Fruit fly (Drosophila melanogaster): ENCODE data around the gene Dic61B.

Gene Dic61B

dm6 chr3L:177938-178337 lies 25.5 kb upstream of the Dic61B start:
- TF ChIP-seq GATAd (GFP tag; optimal IDR thresholded peaks at IDR 0.05): no peak
- no peak for TF ChIP-seq N (GFP tag; optimal IDR thresholded peaks at IDR 0.05)
- TF ChIP-seq jim (GFP tag; optimal IDR thresholded peaks at IDR 0.05): no peak
- TF ChIP-seq tai (GFP tag; optimal IDR thresholded peaks at IDR 0.05): no peak
- TF ChIP-seq CG9705 (GFP tag; optimal IDR thresholded peaks at IDR 0.05): no peak
- TF ChIP-seq psq (GFP tag; optimal IDR thresholded peaks at IDR 0.05): no peak
- no peak for TF ChIP-seq br (GFP tag; optimal IDR thresholded peaks at IDR 0.05)
- no peak for TF ChIP-seq Dfd (GFP tag; optimal IDR thresholded peaks at IDR 0.05)
- no peak for TF ChIP-seq dl (GFP tag; optimal IDR thresholded peaks at IDR 0.05; ENCODE audit: insufficient read depth in 1 of 2, partially characterized antibody in 2 of 2)
- TF ChIP-seq fru (GFP tag; optimal IDR thresholded peaks at IDR 0.05): no peak
- TF ChIP-seq HLH106 (tag; optimal IDR thresholded peaks at IDR 0.05): no peak
- TF ChIP-seq Hr78 (GFP tag; optimal IDR thresholded peaks at IDR 0.05): no peak
- TF ChIP-seq Hnf4 (GFP tag; optimal IDR thresholded peaks at IDR 0.05): no peak
- TF ChIP-seq h (GFP tag; optimal IDR thresholded peaks at IDR 0.05): no peak
- TF ChIP-seq Sp1 (GFP tag; optimal IDR thresholded peaks at IDR 0.05): no peak
- no peak for TF ChIP-seq rgr (GFP tag; optimal IDR thresholded peaks at IDR 0.05)
- TF ChIP-seq ey (GFP tag; optimal IDR thresholded peaks at IDR 0.05): no peak

- TF ChIP-seq Myc (optimal IDR thresholded peaks at IDR 0.05): peak; percentile 86
- TF ChIP-seq dl (GFP tag; optimal IDR thresholded peaks at IDR 0.05; ENCODE audit: insufficient read depth in 1 of 2, partially characterized antibody in 2 of 2): no peak
- TF ChIP-seq N (GFP tag; optimal IDR thresholded peaks at IDR 0.05): peak; percentile 50
Observed at dm6 chr3L:175949-176348, 23.6 kb upstream of the Dic61B start, which contains the start of gene CG7049. Gene CG7049 (minus strand): TSS chr3L:176228.

dm6 chr3L:174501-174900 lies 22.1 kb upstream of the Dic61B start:
- TF ChIP-seq fru (GFP tag; optimal IDR thresholded peaks at IDR 0.05) (no peak), Myc (optimal IDR thresholded peaks at IDR 0.05) (no peak), woc (GFP tag; optimal IDR thresholded peaks at IDR 0.05) (peak; percentile 10), Jra (GFP tag; optimal IDR thresholded peaks at IDR 0.05) (peak; percentile 54), ey (GFP tag; optimal IDR thresholded peaks at IDR 0.05) (no peak)

- no peak for TF ChIP-seq Rel (GFP tag; optimal IDR thresholded peaks at IDR 0.05)
- no peak for TF ChIP-seq Rel (tag; optimal IDR thresholded peaks at IDR 0.05)
- no peak for TF ChIP-seq sv (GFP tag; optimal IDR thresholded peaks at IDR 0.05)
- no peak for TF ChIP-seq CG32264 (GFP tag; optimal IDR thresholded peaks at IDR 0.05)
- no peak for TF ChIP-seq brk (GFP tag; optimal IDR thresholded peaks at IDR 0.05)
- no peak for TF ChIP-seq CrebA (GFP tag; optimal IDR thresholded peaks at IDR 0.05; ENCODE audit: borderline replicate concordance)
- no peak for TF ChIP-seq Jra (GFP tag; optimal IDR thresholded peaks at IDR 0.05)
- no peak for TF ChIP-seq N (GFP tag; optimal IDR thresholded peaks at IDR 0.05)
- no peak for TF ChIP-seq Sp1 (GFP tag; optimal IDR thresholded peaks at IDR 0.05)
- no peak for TF ChIP-seq dmrt93B (GFP tag; optimal IDR thresholded peaks at IDR 0.05)
- no peak for TF ChIP-seq HLH106 (tag; optimal IDR thresholded peaks at IDR 0.05)
Observed at dm6 chr3L:171729-172128, 19.3 kb upstream of the Dic61B start.

- TF ChIP-seq fru (GFP tag; optimal IDR thresholded peaks at IDR 0.05): peak; percentile 65
- TF ChIP-seq foxo (GFP tag; optimal IDR thresholded peaks at IDR 0.05): peak in 1 of 2 experiments; percentile 45
- TF ChIP-seq Abd-B (GFP tag; optimal IDR thresholded peaks at IDR 0.05): no peak
- TF ChIP-seq Mio (GFP tag; optimal IDR thresholded peaks at IDR 0.05): no peak
- no peak for TF ChIP-seq Hr78 (GFP tag; optimal IDR thresholded peaks at IDR 0.05)
- peak; percentile 17 for TF ChIP-seq ey (GFP tag; optimal IDR thresholded peaks at IDR 0.05)
- TF ChIP-seq lola (GFP tag; optimal IDR thresholded peaks at IDR 0.05): no peak
- TF ChIP-seq psq (GFP tag; optimal IDR thresholded peaks at IDR 0.05): peak; percentile 23
- TF ChIP-seq woc (GFP tag; optimal IDR thresholded peaks at IDR 0.05): peak; percentile 4
- no peak for TF ChIP-seq tai (GFP tag; optimal IDR thresholded peaks at IDR 0.05)
- peak; percentile 17 for TF ChIP-seq OdsH (GFP tag; optimal IDR thresholded peaks at IDR 0.05)
- TF ChIP-seq dmrt93B (GFP tag; optimal IDR thresholded peaks at IDR 0.05): peak; percentile 10
- TF ChIP-seq N (GFP tag; optimal IDR thresholded peaks at IDR 0.05): no peak
- peak; percentile 16 for TF ChIP-seq Sp1 (GFP tag; optimal IDR thresholded peaks at IDR 0.05)
- TF ChIP-seq HLH106 (tag; optimal IDR thresholded peaks at IDR 0.05): peak; percentile 17
Observed at dm6 chr3L:166789-167132, 14.4 kb upstream of the Dic61B start.

Data from whole organism, wandering third instar larva.